Fruit fly (Drosophila melanogaster): ENCODE data around the gene Pdp.

Gene Pdp

dm6 chrX:7698000-7698896 lies 36.2 kb downstream of the Pdp start (continued):
- TF ChIP-seq sima (GFP tag; optimal IDR thresholded peaks at IDR 0.05) = peak; percentile 73
- peak; percentile 97 for TF ChIP-seq Sox100B (GFP tag; optimal IDR thresholded peaks at IDR 0.05)
- no peak for TF ChIP-seq CG14860 (GFP tag; IDR thresholded peaks at IDR 0.05; ENCODE audit: partially characterized antibody)
- TF ChIP-seq cad (GFP tag; optimal IDR thresholded peaks at IDR 0.05) = no peak
- peak; percentile 88 for TF ChIP-seq bowl (GFP tag; IDR thresholded peaks at IDR 0.05)
- TF ChIP-seq CG13123 (GFP tag; optimal IDR thresholded peaks at IDR 0.05) = peak; percentile 79
- peak; percentile 93 for TF ChIP-seq CG3726 (GFP tag; IDR thresholded peaks at IDR 0.05)
- no peak for TF ChIP-seq CG13287 (GFP tag; IDR thresholded peaks at IDR 0.05; ENCODE audit: partially characterized antibody)
- TF ChIP-seq zfh2 (GFP tag; optimal IDR thresholded peaks at IDR 0.05) = peak; percentile 90
- TF ChIP-seq ken (GFP tag; IDR thresholded peaks at IDR 0.05) = peak; percentile 95
- TF ChIP-seq NfI (GFP tag; optimal IDR thresholded peaks at IDR 0.05) = peak; percentile 96
- TF ChIP-seq gfzf (GFP tag; optimal IDR thresholded peaks at IDR 0.05) = no peak
- peak; percentile 74; the same call in 1 of the 2 replicates for TF ChIP-seq CG8765 (GFP tag; IDR thresholded peaks at IDR 0.05)
- peak; percentile 45 for TF ChIP-seq p53 (GFP tag; optimal IDR thresholded peaks at IDR 0.05)
- peak; percentile 91 for TF ChIP-seq gsb-n (tag; optimal IDR thresholded peaks at IDR 0.05)
- no peak for TF ChIP-seq Dll (GFP tag; IDR thresholded peaks at IDR 0.05; ENCODE audit: partially characterized antibody)
- TF ChIP-seq Optix (GFP tag; IDR thresholded peaks at IDR 0.05) = peak; percentile 78; the same call in 2 of the 3 replicates
- peak; percentile 97 for TF ChIP-seq Drgx (GFP tag; IDR thresholded peaks at IDR 0.05)
- peak; percentile 90 for TF ChIP-seq chm (GFP tag; IDR thresholded peaks at IDR 0.05)
- peak; percentile 88 for TF ChIP-seq jigr1 (GFP tag; IDR thresholded peaks at IDR 0.05)
- TF ChIP-seq pros (GFP tag; optimal IDR thresholded peaks at IDR 0.05) = peak; percentile 28
- peak; percentile 93 for TF ChIP-seq CG14667 (GFP tag; IDR thresholded peaks at IDR 0.05)
- TF ChIP-seq CG9876 (GFP tag; optimal IDR thresholded peaks at IDR 0.05) = peak; percentile 66
- peak; percentile 87 for TF ChIP-seq ssp (GFP tag; IDR thresholded peaks at IDR 0.05)
- TF ChIP-seq abd-A (tag; optimal IDR thresholded peaks at IDR 0.05) = peak; percentile 50
- peak; percentile 97 for TF ChIP-seq ci (GFP tag; IDR thresholded peaks at IDR 0.05)
- TF ChIP-seq CG3407 (GFP tag; optimal IDR thresholded peaks at IDR 0.05) = peak; percentile 89
- TF ChIP-seq CG12155 (GFP tag; optimal IDR thresholded peaks at IDR 0.05) = peak; percentile 91
- peak; percentile 94 for TF ChIP-seq stc (GFP tag; IDR thresholded peaks at IDR 0.05)
- TF ChIP-seq schlank (tag; optimal IDR thresholded peaks at IDR 0.05) = peak; percentile 87
- TF ChIP-seq Mes4 (GFP tag; optimal IDR thresholded peaks at IDR 0.05) = peak; percentile 88
- TF ChIP-seq amos (GFP tag; IDR thresholded peaks at IDR 0.05; ENCODE audit: partially characterized antibody) = no peak
- TF ChIP-seq pnt (GFP tag; optimal IDR thresholded peaks at IDR 0.05) = peak; percentile 78
- TF ChIP-seq sens-2 (GFP tag; IDR thresholded peaks at IDR 0.05) = peak; percentile 89
- TF ChIP-seq Hr78 (GFP tag; optimal IDR thresholded peaks at IDR 0.05) = peak in 1 of 2 experiments; percentile 84
- TF ChIP-seq toy (GFP tag; IDR thresholded peaks at IDR 0.05) = peak; percentile 89
- peak; percentile 90 for TF ChIP-seq CG15601 (tag; optimal IDR thresholded peaks at IDR 0.05)
- peak; percentile 94 for TF ChIP-seq BtbVII (GFP tag; optimal IDR thresholded peaks at IDR 0.05)
- TF ChIP-seq CG12219 (GFP tag; optimal IDR thresholded peaks at IDR 0.05) = peak; percentile 93
- TF ChIP-seq CrebB (tag; optimal IDR thresholded peaks at IDR 0.05) = peak; percentile 92
- TF ChIP-seq CG8281 (tag; optimal IDR thresholded peaks at IDR 0.05) = peak; percentile 84
- TF ChIP-seq Antp (GFP tag; optimal IDR thresholded peaks at IDR 0.05) = peak; percentile 78
- peak; percentile 74 for TF ChIP-seq CG31365 (tag; optimal IDR thresholded peaks at IDR 0.05)
- peak; percentile 96 for TF ChIP-seq Fer1 (GFP tag; optimal IDR thresholded peaks at IDR 0.05)
- TF ChIP-seq CG32767 (GFP tag; IDR thresholded peaks at IDR 0.05) = peak; percentile 96
- no peak for TF ChIP-seq inv (GFP tag; IDR thresholded peaks at IDR 0.05; ENCODE audit: partially characterized antibody)
- TF ChIP-seq prd (optimal IDR thresholded peaks at IDR 0.05) = no peak
- TF ChIP-seq prd (GFP tag; IDR thresholded peaks at IDR 0.05) = peak; percentile 96
- TF ChIP-seq D19B (GFP tag; optimal IDR thresholded peaks at IDR 0.05) = peak; percentile 87
